Worm (Caenorhabditis elegans) whole organism, L3 larva: ENCODE results near the gene W09G12.6.

Experiments
- ceh-82 ChIP-seq: fragments of 150-350 bp; optimal IDR thresholded peaks from 2 replicates; lab custom pipeline; 2014; ENCODE audit warnings: missing biosample characterization, missing genetic modification characterization
- elt-3 ChIP-seq, 3 experiments: fragments of 150-350 bp in 1 of 3; sonication (generic microtip) in 2 of 3; optimal IDR thresholded peaks; 2 replicates in 2 of 3; 4 replicates in 1 of 3; lab custom pipeline; 2014 to 2017; ENCODE audit warnings: missing biosample characterization in 3 of 3, missing genetic modification characterization in 3 of 3
- eor-1 ChIP-seq, 2 experiments: fragments of 150-350 bp; optimal IDR thresholded peaks; 2 replicates each; lab custom pipeline; 2014 to 2018; ENCODE audit warnings: missing biosample characterization in 2 of 2, missing genetic modification characterization in 2 of 2
- fkh-10 ChIP-seq: sonication (generic microtip); optimal IDR thresholded peaks from 2 replicates; lab custom pipeline; 2017; ENCODE audit warnings: missing biosample characterization, missing genetic modification reagents, missing genetic modification characterization
- nhr-11 ChIP-seq: fragments of 150-350 bp; optimal IDR thresholded peaks from 2 replicates; lab custom pipeline; 2014; ENCODE audit warnings: missing biosample characterization, missing genetic modification characterization
- nhr-12 ChIP-seq: fragments of 150-350 bp; optimal IDR thresholded peaks from 2 replicates; lab custom pipeline; 2014; ENCODE audit warnings: missing biosample characterization, missing genetic modification characterization
- nhr-77 ChIP-seq: fragments of 150-350 bp; optimal IDR thresholded peaks from 2 replicates; lab custom pipeline; 2014; ENCODE audit warnings: missing biosample characterization, missing genetic modification characterization
- pha-4 ChIP-seq: fragments of 150-350 bp; optimal IDR thresholded peaks from 2 replicates; lab custom pipeline; 2014; ENCODE audit warnings: missing biosample characterization, missing genetic modification reagents, missing genetic modification characterization
- pqm-1 ChIP-seq: fragments of 150-350 bp; optimal IDR thresholded peaks from 2 replicates; lab custom pipeline; 2017; ENCODE audit warnings: missing biosample characterization, missing genetic modification characterization, inconsistent platforms
- snpc-4 ChIP-seq: fragments of 150-350 bp; optimal IDR thresholded peaks from 2 replicates; lab custom pipeline; 2014; ENCODE audit warnings: missing biosample characterization, missing genetic modification characterization
- unc-62 ChIP-seq: fragments of 150-350 bp; sonication (generic microtip); optimal IDR thresholded peaks from 4 replicates; lab custom pipeline; 2014; ENCODE audit warnings: missing biosample characterization, missing genetic modification reagents, missing genetic modification characterization
- ztf-11 ChIP-seq: fragments of 150-350 bp; optimal IDR thresholded peaks from 2 replicates; lab custom pipeline; 2014; ENCODE audit warnings: missing biosample characterization, missing genetic modification characterization

DNA sequence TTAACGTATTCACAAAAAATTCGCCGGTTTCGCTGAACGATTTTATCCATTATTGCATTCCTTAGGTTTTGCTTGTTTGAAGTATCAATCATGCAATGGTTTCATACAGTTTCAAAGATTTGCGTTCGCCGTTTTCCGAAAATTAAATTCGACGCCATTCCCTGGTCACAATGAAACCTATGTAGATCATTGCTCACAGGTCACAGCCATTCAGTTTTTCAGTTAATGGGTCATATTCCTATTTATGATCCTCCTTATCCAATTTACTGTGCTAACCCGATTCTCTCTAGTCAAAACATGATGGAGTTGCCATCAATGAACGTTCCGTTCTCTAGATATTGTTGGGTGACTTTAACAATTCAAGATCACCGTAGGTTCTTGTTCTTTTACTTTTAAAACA is 33.2 kb downstream of the W09G12.6 start, which contains the start of gene F38A1.13:
- TF ChIP-seq snpc-4 (tag; lab: Kevin White, UChicago), result no peak
- no peak for TF ChIP-seq pqm-1 (tag; lab: Kevin White, UChicago)
- TF ChIP-seq pha-4 (tag; lab: Kevin White, UChicago), result no peak
- no peak for TF ChIP-seq nhr-12 (tag; lab: Kevin White, UChicago)
- no peak for TF ChIP-seq elt-3 (tag; optimal IDR thresholded peaks at IDR 0.05; lab: Kevin White, UChicago)
- TF ChIP-seq eor-1 (tag; optimal IDR thresholded peaks at IDR 0.05; lab: Kevin White, UChicago), result no peak
- TF ChIP-seq fkh-10, result no peak
- no peak for TF ChIP-seq unc-62
- TF ChIP-seq ceh-82 (tag; lab: Kevin White, UChicago), result no peak
- no peak for TF ChIP-seq nhr-77 (tag; lab: Kevin White, UChicago)
- TF ChIP-seq nhr-11 (tag; lab: Kevin White, UChicago), result no peak
- no peak for TF ChIP-seq ztf-11 (tag; lab: Kevin White, UChicago)
